Fruit fly (Drosophila melanogaster): ENCODE results near the gene Ance-2.

DNA sequence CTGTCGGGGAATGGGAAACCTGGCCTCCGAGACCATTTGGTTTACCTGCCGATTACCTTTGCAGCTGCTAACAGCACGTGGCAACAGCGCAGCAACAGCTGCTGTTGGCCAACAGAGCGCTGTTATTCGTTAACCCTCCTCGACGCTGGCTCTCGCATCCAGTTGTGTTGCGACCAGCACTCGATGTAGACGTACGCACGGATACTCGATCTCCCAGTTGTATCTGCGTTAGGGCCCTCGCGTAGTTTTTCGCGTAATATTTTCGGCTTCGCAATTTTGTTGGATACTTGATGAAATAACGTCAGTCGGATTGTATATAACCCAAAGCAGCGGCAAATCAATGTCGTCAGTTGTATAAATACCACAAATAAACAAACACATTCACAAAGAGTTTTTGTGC, 30.3 kb upstream of the Ance-2 start:
- TF ChIP-seq insv (optimal IDR thresholded peaks at IDR 0.05) (no peak), psq (optimal IDR thresholded peaks at IDR 0.05) (no peak)

Data from Kc167 (cell line).